Fruit fly (Drosophila melanogaster) whole organism: Measurements from ENCODE around the gene Jhbp7.

ENCODE experiments used
- CG8478 ChIP-seq: fragments of >200 bp; optimal IDR thresholded peaks from 2 replicates; lab custom pipeline; 2018; ENCODE audit warnings: inconsistent platforms
- Dll ChIP-seq: fragments of >200 bp; optimal IDR thresholded peaks from 2 replicates; lab custom pipeline; 2017
- EcR ChIP-seq, 2 experiments: fragments of >200 bp; optimal IDR thresholded peaks; 2 replicates each; lab custom pipeline; 2017; ENCODE audit warnings: missing biosample characterization in 2 of 2, missing genetic modification characterization in 2 of 2, missing genetic modification reagents in 2 of 2
- pan ChIP-seq: fragments of >200 bp; optimal IDR thresholded peaks from 2 replicates; lab custom pipeline; 2017
- psq ChIP-seq: fragments of >200 bp; optimal IDR thresholded peaks from 2 replicates; lab custom pipeline; 2017
- usp ChIP-seq: fragments of >200 bp; optimal IDR thresholded peaks from 2 replicates; lab custom pipeline; 2017; ENCODE audit warnings: missing biosample characterization, missing genetic modification characterization, mixed read lengths

- TF ChIP-seq usp (GFP tag; lab: Kevin White, UChicago) (no peak), pan (lab: Kevin White, UChicago) (no peak), psq (lab: Kevin White, UChicago) (no peak), Dll (lab: Kevin White, UChicago) (no peak), EcR (GFP tag; optimal IDR thresholded peaks at IDR 0.05; lab: Kevin White, UChicago) (no peak), CG8478 (no peak)
Observed at dm6 chr3R:25232271-25232989, 5.0 kb upstream of the Jhbp7 start, which contains the start of gene Cad96Cb.
